Worm (Caenorhabditis elegans) whole organism, L3 larva: ENCODE data around the gene K03A11.4.

Source experiments
- R02D3.7 ChIP-seq: fragments of 150-350 bp; optimal IDR thresholded peaks from 2 replicates; lab custom pipeline; 2014; ENCODE audit warnings: missing biosample characterization, missing genetic modification characterization
- ZK546.5 ChIP-seq: sonication (generic microtip); optimal IDR thresholded peaks from 2 replicates; lab custom pipeline; 2017; ENCODE audit warnings: missing biosample characterization, missing genetic modification characterization
- aly-2 ChIP-seq: fragments of 150-350 bp; optimal IDR thresholded peaks from 2 replicates; lab custom pipeline; 2014; ENCODE audit warnings: missing biosample characterization, missing genetic modification characterization
- ama-1 ChIP-seq: fragments of 150-350 bp; optimal IDR thresholded peaks from 2 replicates; lab custom pipeline; 2018
- ceh-16 ChIP-seq: sonication (generic microtip); optimal IDR thresholded peaks from 2 replicates; lab custom pipeline; 2017; ENCODE audit warnings: missing biosample characterization, missing genetic modification characterization
- ceh-28 ChIP-seq: fragments of 150-350 bp; optimal IDR thresholded peaks from 2 replicates; lab custom pipeline; 2014; ENCODE audit warnings: missing biosample characterization, missing genetic modification reagents, missing genetic modification characterization
- ceh-82 ChIP-seq: fragments of 150-350 bp; optimal IDR thresholded peaks from 2 replicates; lab custom pipeline; 2014; ENCODE audit warnings: missing biosample characterization, missing genetic modification characterization
- egl-5 ChIP-seq: fragments of 150-350 bp; optimal IDR thresholded peaks from 2 replicates; lab custom pipeline; 2017; ENCODE audit warnings: missing biosample characterization, missing genetic modification reagents, missing genetic modification characterization, inconsistent platforms
- elt-1 ChIP-seq: fragments of 150-350 bp; optimal IDR thresholded peaks from 2 replicates; lab custom pipeline; 2014; ENCODE audit warnings: missing biosample characterization, missing genetic modification characterization
- elt-2 ChIP-seq: sonication (generic microtip); optimal IDR thresholded peaks from 2 replicates; lab custom pipeline; 2016; ENCODE audit warnings: missing genetic modification reagents, mild to moderate bottlenecking, missing genetic modification characterization, missing compliant biosample characterization
- fkh-10 ChIP-seq: sonication (generic microtip); optimal IDR thresholded peaks from 2 replicates; lab custom pipeline; 2017; ENCODE audit warnings: missing biosample characterization, missing genetic modification reagents, missing genetic modification characterization
- fkh-2 ChIP-seq: fragments of 150-350 bp; optimal IDR thresholded peaks from 2 replicates; lab custom pipeline; 2014; ENCODE audit warnings: missing biosample characterization, missing genetic modification reagents, missing genetic modification characterization
- fos-1 ChIP-seq: fragments of 150-350 bp; optimal IDR thresholded peaks from 2 replicates; lab custom pipeline; 2014; ENCODE audit warnings: missing biosample characterization, missing genetic modification characterization
- jun-1 ChIP-seq: fragments of 150-350 bp; optimal IDR thresholded peaks from 2 replicates; lab custom pipeline; 2014; ENCODE audit warnings: missing biosample characterization, missing genetic modification reagents, missing genetic modification characterization
- lin-39 ChIP-seq: fragments of 150-350 bp; optimal IDR thresholded peaks from 2 replicates; lab custom pipeline; 2018; ENCODE audit warnings: missing biosample characterization, missing genetic modification reagents, missing genetic modification characterization
- lsy-12 ChIP-seq: sonication (generic microtip); optimal IDR thresholded peaks from 2 replicates; lab custom pipeline; 2016; ENCODE audit warnings: mild to moderate bottlenecking, missing genetic modification characterization, missing compliant biosample characterization
- mdl-1 ChIP-seq: fragments of 150-350 bp; optimal IDR thresholded peaks from 2 replicates; lab custom pipeline; 2014; ENCODE audit warnings: missing biosample characterization, missing genetic modification characterization
- mml-1 ChIP-seq: fragments of 150-350 bp; sonication (generic microtip); optimal IDR thresholded peaks from 3 replicates; lab custom pipeline; 2014; ENCODE audit warnings: missing biosample characterization, missing genetic modification characterization
- nfya-1 ChIP-seq: sonication (generic microtip); optimal IDR thresholded peaks from 2 replicates; lab custom pipeline; 2017; ENCODE audit warnings: missing genetic modification characterization, mild to moderate bottlenecking, missing compliant biosample characterization, antibody characterized with exemption, moderate library complexity; ENCODE audit not compliant: insufficient read depth
- nhr-12 ChIP-seq: fragments of 150-350 bp; optimal IDR thresholded peaks from 2 replicates; lab custom pipeline; 2014; ENCODE audit warnings: missing biosample characterization, missing genetic modification characterization
- nhr-23 ChIP-seq: fragments of 150-350 bp; optimal IDR thresholded peaks from 2 replicates; lab custom pipeline; 2014; ENCODE audit warnings: missing biosample characterization, missing genetic modification reagents, missing genetic modification characterization
- nhr-237 ChIP-seq: fragments of 150-350 bp; optimal IDR thresholded peaks from 2 replicates; lab custom pipeline; 2014; ENCODE audit warnings: missing biosample characterization, missing genetic modification characterization
- nhr-43 ChIP-seq: sonication (generic microtip); optimal IDR thresholded peaks from 2 replicates; lab custom pipeline; 2016; ENCODE audit warnings: mild to moderate bottlenecking, missing genetic modification characterization, missing compliant biosample characterization; ENCODE audit not compliant: poor library complexity, severe bottlenecking
- nhr-67 ChIP-seq: fragments of 150-350 bp; optimal IDR thresholded peaks from 2 replicates; lab custom pipeline; 2014; ENCODE audit warnings: missing biosample characterization, missing genetic modification characterization
- pha-4 ChIP-seq: fragments of 150-350 bp; optimal IDR thresholded peaks from 2 replicates; lab custom pipeline; 2014; ENCODE audit warnings: missing biosample characterization, missing genetic modification reagents, missing genetic modification characterization
- pqm-1 ChIP-seq: fragments of 150-350 bp; optimal IDR thresholded peaks from 2 replicates; lab custom pipeline; 2017; ENCODE audit warnings: missing biosample characterization, missing genetic modification characterization, inconsistent platforms
- skn-1 ChIP-seq: fragments of 150-350 bp; optimal IDR thresholded peaks from 2 replicates; lab custom pipeline; 2014; ENCODE audit warnings: missing biosample characterization, missing genetic modification characterization
- snpc-4 ChIP-seq: fragments of 150-350 bp; optimal IDR thresholded peaks from 2 replicates; lab custom pipeline; 2014; ENCODE audit warnings: missing biosample characterization, missing genetic modification characterization
- zag-1 ChIP-seq: fragments of 150-350 bp; optimal IDR thresholded peaks from 2 replicates; lab custom pipeline; 2014; ENCODE audit warnings: missing biosample characterization, missing genetic modification characterization
- ztf-11 ChIP-seq: fragments of 150-350 bp; optimal IDR thresholded peaks from 2 replicates; lab custom pipeline; 2014; ENCODE audit warnings: missing biosample characterization, missing genetic modification characterization

The K03A11.4 gene

ce11 chrX:13071120-13071519, 6.9 kb upstream of the K03A11.4 start, which contains the start of gene cpx-2:
TSS of gene cpx-2 (minus strand) at chrX:13071220.
- TF ChIP-seq zag-1 (tag; lab: Kevin White, UChicago), result no peak
- TF ChIP-seq lin-39 (tag; lab: Kevin White, UChicago), result no peak
- TF ChIP-seq mdl-1 (tag; lab: Kevin White, UChicago), result no peak
- no peak for TF ChIP-seq ama-1
- no peak for TF ChIP-seq fos-1 (tag; lab: Kevin White, UChicago)
- no peak for TF ChIP-seq nhr-23 (tag; lab: Kevin White, UChicago)
- TF ChIP-seq ZK546.5, result no peak
- no peak for TF ChIP-seq ztf-11 (tag; lab: Kevin White, UChicago)
- TF ChIP-seq ceh-16, result no peak
- no peak for TF ChIP-seq ceh-28 (tag; lab: Kevin White, UChicago)
- no peak for TF ChIP-seq ceh-82 (tag; lab: Kevin White, UChicago)

- TF ChIP-seq fkh-2 (tag; lab: Kevin White, UChicago) (no peak), nhr-43 (tag; lab: Kevin White, UChicago) (no peak), fos-1 (tag; lab: Kevin White, UChicago) (no peak)
Measured at ce11 chrX:13074373-13074772, 3.6 kb upstream of the K03A11.4 start, which contains the start of gene ceh-28. TSS of gene ceh-28 (plus strand) at chrX:13074673.

ce11 chrX:13082326-13082725, 4.4 kb downstream of the K03A11.4 start, which contains the start of gene str-10:
TSS of gene str-10 (plus strand) at chrX:13082626.
- TF ChIP-seq skn-1 (tag; lab: Kevin White, UChicago) (no peak), nhr-67 (tag; lab: Kevin White, UChicago) (no peak), fkh-2 (tag; lab: Kevin White, UChicago) (no peak), R02D3.7 (no peak), pha-4 (tag; lab: Kevin White, UChicago) (no peak), aly-2 (no peak)
- TF ChIP-seq, all 47 proteins: peak for 0

- no peak for TF ChIP-seq ceh-82 (tag; lab: Kevin White, UChicago)
- TF ChIP-seq snpc-4 (tag; lab: Kevin White, UChicago), result no peak
- no peak for TF ChIP-seq skn-1 (tag; lab: Kevin White, UChicago)
- no peak for TF ChIP-seq ceh-16
- no peak for TF ChIP-seq ztf-11 (tag; lab: Kevin White, UChicago)
- no peak for TF ChIP-seq nhr-23 (tag; lab: Kevin White, UChicago)
- no peak for TF ChIP-seq nfya-1
- no peak for TF ChIP-seq nhr-67 (tag; lab: Kevin White, UChicago)
- no peak for TF ChIP-seq lsy-12 (tag; lab: Kevin White, UChicago)
- TF ChIP-seq elt-1 (tag; lab: Kevin White, UChicago), result no peak
- no peak for TF ChIP-seq nhr-12 (tag; lab: Kevin White, UChicago)
- no peak for TF ChIP-seq aly-2
- TF ChIP-seq pqm-1 (tag; lab: Kevin White, UChicago), result no peak
- TF ChIP-seq nhr-237, result no peak
- no peak for TF ChIP-seq mml-1 (tag; lab: Kevin White, UChicago)
- TF ChIP-seq ceh-28 (tag; lab: Kevin White, UChicago), result no peak
Measured at ce11 chrX:13084273-13084672, 6.3 kb downstream of the K03A11.4 start, which contains the start of gene R03G8.1. TSS of gene R03G8.1 (plus strand) at chrX:13084573.

- TF ChIP-seq pqm-1 (tag; lab: Kevin White, UChicago), result peak; percentile 53
- peak; percentile 59 for TF ChIP-seq elt-2 (tag; lab: Kevin White, UChicago)
- TF ChIP-seq jun-1 (tag; lab: Kevin White, UChicago), result no peak
Measured at ce11 chrX:13088539-13088938, 10.6 kb downstream of the K03A11.4 start.

- TF ChIP-seq nfya-1 (no peak), nhr-43 (tag; lab: Kevin White, UChicago) (no peak), ceh-82 (tag; lab: Kevin White, UChicago) (no peak), mdl-1 (tag; lab: Kevin White, UChicago) (no peak), ceh-28 (tag; lab: Kevin White, UChicago) (no peak)
Measured at ce11 chrX:13090665-13091064, 12.7 kb downstream of the K03A11.4 start, which contains the start of gene R03G8.3. TSS of gene R03G8.3 (plus strand) at chrX:13090965.

- TF ChIP-seq elt-1 (tag; lab: Kevin White, UChicago) (no peak), nhr-23 (tag; lab: Kevin White, UChicago) (no peak), mml-1 (tag; lab: Kevin White, UChicago) (no peak), fkh-10 (GFP tag; lab: Kevin White, UChicago) (no peak), aly-2 (no peak), pqm-1 (tag; lab: Kevin White, UChicago) (no peak), egl-5 (tag; lab: Kevin White, UChicago) (no peak)
- TF ChIP-seq, all 47 proteins: peak for 0
Measured at ce11 chrX:13091199-13091598, 13.2 kb downstream of the K03A11.4 start.
